Fruit fly (Drosophila melanogaster): Measurements from ENCODE around the gene mTerf5.

Gene mTerf5

DNA sequence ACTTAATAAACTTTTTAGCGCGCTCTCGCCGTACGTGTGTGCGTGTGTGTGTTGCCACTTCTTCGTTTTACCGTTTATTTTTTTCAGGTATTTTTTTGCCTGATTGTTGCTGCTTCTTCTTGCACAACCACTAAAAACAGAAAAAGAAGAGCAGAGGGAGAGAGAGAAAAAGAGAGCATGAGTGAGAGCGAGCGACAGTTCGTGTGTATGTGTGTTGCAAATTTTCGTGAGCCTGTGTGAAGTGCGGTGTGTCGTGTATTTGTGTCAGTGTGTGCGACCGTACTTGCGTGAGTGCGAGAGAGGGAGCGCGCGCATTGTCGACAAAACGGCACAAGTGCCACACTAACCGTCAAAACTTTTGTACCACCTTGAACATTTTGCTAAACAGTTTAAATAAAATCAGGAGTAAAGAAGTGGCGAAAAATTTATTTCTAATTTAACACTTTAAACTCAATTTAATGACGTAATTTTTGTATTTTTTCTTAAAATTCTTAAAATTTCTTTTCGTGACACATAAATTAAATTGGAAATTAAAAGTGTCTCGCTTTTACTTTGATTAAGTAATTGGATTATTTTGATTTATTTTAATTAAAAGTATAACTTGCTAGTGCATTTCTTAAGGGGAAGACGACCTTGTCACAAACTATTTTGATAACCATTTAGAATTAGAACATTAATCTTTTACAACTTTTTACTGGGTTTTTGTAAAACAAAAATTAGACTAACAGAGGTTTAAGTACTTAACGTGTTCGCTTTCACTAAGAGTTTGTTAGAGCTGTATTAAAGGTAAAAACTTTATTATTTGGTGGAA lies 26.3 kb downstream of the mTerf5 start (continued):
- TF ChIP-seq CrebB (tag; optimal IDR thresholded peaks at IDR 0.05) (peak; percentile 59), CG10209 (GFP tag; optimal IDR thresholded peaks at IDR 0.05) (peak; percentile 53), BtbVII (GFP tag; optimal IDR thresholded peaks at IDR 0.05) (no peak), jumu (GFP tag; optimal IDR thresholded peaks at IDR 0.05) (peak; percentile 19), tx (GFP tag; optimal IDR thresholded peaks at IDR 0.05) (peak; percentile 42), NFAT (GFP tag; IDR thresholded peaks at IDR 0.05) (no peak), CG8388 (GFP tag; optimal IDR thresholded peaks at IDR 0.05) (peak; percentile 100), sna (GFP tag; IDR thresholded peaks at IDR 0.05; ENCODE audit: partially characterized antibody) (no peak), CG13775 (GFP tag; optimal IDR thresholded peaks at IDR 0.05) (peak; percentile 70), pho (GFP tag; optimal IDR thresholded peaks at IDR 0.05) (peak; percentile 32), Ptx1 (GFP tag; IDR thresholded peaks at IDR 0.05) (no peak), CG17802 (tag; optimal IDR thresholded peaks at IDR 0.05) (no peak), cwo (GFP tag; optimal IDR thresholded peaks at IDR 0.05) (peak; percentile 51), CG7556 (GFP tag; optimal IDR thresholded peaks at IDR 0.05) (peak; percentile 84), CG15479 (GFP tag; optimal IDR thresholded peaks at IDR 0.05) (peak; percentile 97), sima (GFP tag; optimal IDR thresholded peaks at IDR 0.05) (no peak), trem (tag; optimal IDR thresholded peaks at IDR 0.05) (no peak), stc (GFP tag; IDR thresholded peaks at IDR 0.05) (no peak), kni (GFP tag; optimal IDR thresholded peaks at IDR 0.05) (peak; percentile 55), bsh (GFP tag; optimal IDR thresholded peaks at IDR 0.05) (peak; percentile 67 to 93), tap (tag; optimal IDR thresholded peaks at IDR 0.05) (no peak), stwl (tag; optimal IDR thresholded peaks at IDR 0.05) (no peak), nom (GFP tag; optimal IDR thresholded peaks at IDR 0.05) (peak; percentile 97), CG10267 (tag; optimal IDR thresholded peaks at IDR 0.05) (peak; percentile 55), CG4360 (GFP tag; IDR thresholded peaks at IDR 0.05) (no peak), gsb-n (tag; optimal IDR thresholded peaks at IDR 0.05) (peak; percentile 50), nmo (GFP tag; optimal IDR thresholded peaks at IDR 0.05) (peak; percentile 76), seq (GFP tag; IDR thresholded peaks at IDR 0.05) (no peak), CG3163 (GFP tag; optimal IDR thresholded peaks at IDR 0.05) (peak; percentile 30), Nf-YC (tag; optimal IDR thresholded peaks at IDR 0.05) (peak; percentile 45), CG5180 (GFP tag; optimal IDR thresholded peaks at IDR 0.05) (no peak), CG11093 (GFP tag; IDR thresholded peaks at IDR 0.05) (peak; percentile 37; the same call in 2 of the 3 replicates), CG9437 (GFP tag; optimal IDR thresholded peaks at IDR 0.05) (peak; percentile 84), CG2712 (tag; optimal IDR thresholded peaks at IDR 0.05) (peak; percentile 57), CG13296 (GFP tag; optimal IDR thresholded peaks at IDR 0.05) (peak; percentile 39), CG14710 (tag; optimal IDR thresholded peaks at IDR 0.05) (peak; percentile 50), CG30403 (GFP tag; optimal IDR thresholded peaks at IDR 0.05) (peak; percentile 77), Xbp1 (GFP tag; optimal IDR thresholded peaks at IDR 0.05) (peak; percentile 49), CG6765 (GFP tag; optimal IDR thresholded peaks at IDR 0.05) (peak; percentile 35), CG15601 (tag; optimal IDR thresholded peaks at IDR 0.05) (peak; percentile 55), CG18599 (GFP tag; optimal IDR thresholded peaks at IDR 0.05) (peak; percentile 71), CG2116 (GFP tag; optimal IDR thresholded peaks at IDR 0.05) (peak; percentile 28), CG18476 (GFP tag; optimal IDR thresholded peaks at IDR 0.05) (peak; percentile 35), mam (GFP tag; optimal IDR thresholded peaks at IDR 0.05) (peak; percentile 22), hth (optimal IDR thresholded peaks at IDR 0.05) (no peak), NfI (GFP tag; optimal IDR thresholded peaks at IDR 0.05) (peak; percentile 53), lilli (GFP tag; optimal IDR thresholded peaks at IDR 0.05) (peak; percentile 41), Sox100B (GFP tag; optimal IDR thresholded peaks at IDR 0.05) (peak; percentile 73)
